Worm (Caenorhabditis elegans): ENCODE results near the gene Y57A10A.31.

ce11 chrII:12262567-12262966 is 26.6 kb upstream of the Y57A10A.31 start:
- no peak for TF ChIP-seq lin-13 (GFP tag; optimal IDR thresholded peaks at IDR 0.05)
- TF ChIP-seq jun-1 (tag; optimal IDR thresholded peaks at IDR 0.05): peak; percentile 16
- no peak for TF ChIP-seq nhr-19 (GFP tag; conservative IDR thresholded peaks at IDR 0.05)
- peak in 4 of 6 experiments; percentile 19 to 56 (median 48) for TF ChIP-seq elt-3 (tag; optimal IDR thresholded peaks at IDR 0.05)
- TF ChIP-seq egl-27 (tag; optimal IDR thresholded peaks at IDR 0.05): peak in 1 of 2 experiments; percentile 20
- TF ChIP-seq unc-30 (tag; optimal IDR thresholded peaks at IDR 0.05): no peak
- TF ChIP-seq nhr-77 (tag; optimal IDR thresholded peaks at IDR 0.05): no peak
- TF ChIP-seq nhr-84 (tag; optimal IDR thresholded peaks at IDR 0.05): no peak
- TF ChIP-seq ceh-82 (tag; optimal IDR thresholded peaks at IDR 0.05): no peak
- no peak for TF ChIP-seq nhr-11 (tag; optimal IDR thresholded peaks at IDR 0.05)
- no peak for TF ChIP-seq ztf-4 (tag; optimal IDR thresholded peaks at IDR 0.05)
- TF ChIP-seq lin-35 (GFP tag; optimal IDR thresholded peaks at IDR 0.05): peak; percentile 38 to 46
